Worm (Caenorhabditis elegans): Measurements from ENCODE around the gene acs-15.

ce11 chrII:913222-913722 is 19.5 kb upstream of the acs-15 start, which contains the start of gene fbxc-33:
- no peak for TF ChIP-seq lin-13 (GFP tag; optimal IDR thresholded peaks at IDR 0.05)
- TF ChIP-seq skn-1 (tag; optimal IDR thresholded peaks at IDR 0.05) = no peak
- no peak for TF ChIP-seq jun-1 (tag; optimal IDR thresholded peaks at IDR 0.05)
